Worm (Caenorhabditis elegans) whole organism, mixed stage, embryonic: ENCODE measurements around the gene tag-30.
A peak's percentile ranks its signal among the peaks of the same experiment; 100 is the strongest.

ENCODE experiments used
- M03D4.4 ChIP-seq: sonication (generic microtip); optimal IDR thresholded peaks from 2 replicates; lab custom pipeline; 2017; ENCODE audit warnings: mild to moderate bottlenecking, missing genetic modification characterization, missing compliant biosample characterization
- ceh-39 ChIP-seq: fragments of 150-350 bp; optimal IDR thresholded peaks from 2 replicates; lab custom pipeline; 2014; ENCODE audit warnings: missing biosample characterization, missing genetic modification characterization
- ceh-43 ChIP-seq: fragments of 200-800 bp; sonication (Bioruptor generic); optimal IDR thresholded peaks from 2 replicates; lab custom pipeline; 2018; ENCODE audit warnings: mild to moderate bottlenecking, missing genetic modification characterization, moderate library complexity, missing compliant biosample characterization
- ces-1 ChIP-seq: fragments of 150-350 bp; optimal IDR thresholded peaks from 2 replicates; lab custom pipeline; 2014; ENCODE audit warnings: missing biosample characterization, missing genetic modification reagents, missing genetic modification characterization
- cnd-1 ChIP-seq: fragments of 200-800 bp; sonication (Bioruptor generic); optimal IDR thresholded peaks from 2 replicates; lab custom pipeline; 2018; ENCODE audit warnings: mild to moderate bottlenecking, missing genetic modification characterization, missing compliant biosample characterization
- drap-1 ChIP-seq: fragments of 200-800 bp; sonication (Bioruptor generic); optimal IDR thresholded peaks from 3 replicates; lab custom pipeline; 2018; ENCODE audit warnings: mild to moderate bottlenecking, missing genetic modification characterization, missing compliant biosample characterization
- elt-1 ChIP-seq: sonication (generic microtip); optimal IDR thresholded peaks from 2 replicates; lab custom pipeline; 2017; ENCODE audit warnings: missing genetic modification characterization, mild to moderate bottlenecking, missing compliant biosample characterization, antibody characterized with exemption, moderate library complexity, borderline replicate concordance; ENCODE audit not compliant: insufficient read depth
- flh-1 ChIP-seq: fragments of 200-800 bp; sonication (Bioruptor generic); optimal IDR thresholded peaks from 2 replicates; lab custom pipeline; 2018; ENCODE audit warnings: mild to moderate bottlenecking, missing genetic modification characterization, moderate library complexity, missing compliant biosample characterization
- ham-2 ChIP-seq: fragments of 200-800 bp; sonication (Bioruptor generic); optimal IDR thresholded peaks from 2 replicates; lab custom pipeline; 2018; ENCODE audit warnings: mild to moderate bottlenecking, missing genetic modification characterization, missing compliant biosample characterization
- hlh-1 ChIP-seq: fragments of 150-350 bp; optimal IDR thresholded peaks from 2 replicates; lab custom pipeline; 2014; ENCODE audit warnings: missing biosample characterization, missing genetic modification reagents, missing genetic modification characterization
- lin-13 ChIP-seq: fragments of 150-350 bp; optimal IDR thresholded peaks from 2 replicates; lab custom pipeline; 2014; ENCODE audit warnings: missing biosample characterization, missing genetic modification characterization
- lin-32 ChIP-seq: fragments of 200-800 bp; sonication (Bioruptor generic); optimal IDR thresholded peaks from 2 replicates; lab custom pipeline; 2018; ENCODE audit warnings: mild to moderate bottlenecking, missing genetic modification characterization, missing compliant biosample characterization
- lsy-2 ChIP-seq: fragments of 150-350 bp; optimal IDR thresholded peaks from 2 replicates; lab custom pipeline; 2014; ENCODE audit warnings: missing biosample characterization, missing genetic modification characterization
- mep-1 ChIP-seq: fragments of 150-350 bp; optimal IDR thresholded peaks from 2 replicates; lab custom pipeline; 2017; ENCODE audit warnings: missing biosample characterization, missing genetic modification reagents, missing genetic modification characterization, inconsistent platforms
- mls-2 ChIP-seq: sonication (generic microtip); optimal IDR thresholded peaks from 2 replicates; lab custom pipeline; 2016; ENCODE audit warnings: mild to moderate bottlenecking, missing genetic modification characterization, moderate library complexity, missing compliant biosample characterization
- nhr-12 ChIP-seq: fragments of 150-350 bp; optimal IDR thresholded peaks from 2 replicates; lab custom pipeline; 2014; ENCODE audit warnings: missing biosample characterization, missing genetic modification characterization
- nhr-237 ChIP-seq: fragments of 150-350 bp; optimal IDR thresholded peaks from 2 replicates; lab custom pipeline; 2014; ENCODE audit warnings: missing biosample characterization, missing genetic modification characterization
- nhr-28 ChIP-seq: fragments of 150-350 bp; optimal IDR thresholded peaks from 2 replicates; lab custom pipeline; 2014; ENCODE audit warnings: missing biosample characterization, missing genetic modification characterization
- nhr-76 ChIP-seq: sonication (generic microtip); optimal IDR thresholded peaks from 2 replicates; lab custom pipeline; 2017; ENCODE audit warnings: missing biosample characterization, missing genetic modification characterization
- pha-4 ChIP-seq: fragments of 150-350 bp; optimal IDR thresholded peaks from 2 replicates; lab custom pipeline; 2018; ENCODE audit warnings: missing biosample characterization, missing genetic modification reagents, missing genetic modification characterization
- sem-2 ChIP-seq: fragments of 200-800 bp; sonication (Bioruptor generic); optimal IDR thresholded peaks from 2 replicates; lab custom pipeline; 2018; ENCODE audit warnings: mild to moderate bottlenecking, missing genetic modification characterization, missing compliant biosample characterization
- snpc-4 ChIP-seq: fragments of 150-350 bp; optimal IDR thresholded peaks from 2 replicates; lab custom pipeline; 2014; ENCODE audit warnings: missing biosample characterization, missing genetic modification characterization
- sptf-1 ChIP-seq: sonication (generic microtip); optimal IDR thresholded peaks from 2 replicates; lab custom pipeline; 2017; ENCODE audit warnings: mild to moderate bottlenecking, missing genetic modification characterization, moderate library complexity, missing compliant biosample characterization
- tbx-8 ChIP-seq: fragments of 200-800 bp; sonication (Bioruptor generic); optimal IDR thresholded peaks from 2 replicates; lab custom pipeline; 2018; ENCODE audit warnings: mild to moderate bottlenecking, missing genetic modification characterization, moderate library complexity, missing compliant biosample characterization
- unc-120 ChIP-seq: sonication (generic microtip); optimal IDR thresholded peaks from 2 replicates; lab custom pipeline; 2017; ENCODE audit warnings: missing genetic modification characterization, missing compliant biosample characterization; ENCODE audit not compliant: poor library complexity, severe bottlenecking
- unc-39 ChIP-seq: fragments of 150-350 bp; optimal IDR thresholded peaks from 2 replicates; lab custom pipeline; 2014; ENCODE audit warnings: missing biosample characterization, missing genetic modification characterization
- ztf-11 ChIP-seq: fragments of 150-350 bp; optimal IDR thresholded peaks from 2 replicates; lab custom pipeline; 2014; ENCODE audit warnings: missing biosample characterization, missing genetic modification characterization

The tag-30 gene

DNA sequence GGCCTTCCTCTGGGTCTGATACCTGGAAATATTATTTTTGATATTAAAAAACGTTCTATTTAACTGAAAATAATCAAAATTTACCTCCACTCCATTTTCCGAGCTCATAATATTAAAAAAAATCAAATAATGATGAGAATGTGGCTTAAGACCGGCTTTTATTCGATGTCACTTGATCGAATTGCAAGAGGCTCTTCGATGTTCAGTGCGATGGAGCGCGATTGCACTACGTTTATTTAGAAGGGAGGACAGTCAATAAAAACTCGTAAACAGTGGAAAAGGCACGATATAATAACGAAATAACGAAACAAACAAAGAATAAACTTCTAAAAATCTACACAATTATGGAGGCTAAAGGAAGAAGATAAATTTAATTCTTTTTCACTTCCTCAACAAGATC is at the start of gene tag-30:
Gene tag-30, minus strand, starts transcription at position 383 of the 400 bp plus-strand sequence.
- TF ChIP-seq flh-1 (no peak), nhr-12 (no peak), drap-1 (GFP tag; lab: Kevin White, UChicago) (peak; percentile 8), lsy-2 (tag; lab: Kevin White, UChicago) (peak; percentile 2), ceh-39 (peak; percentile 34), pha-4 (peak; percentile 81), sptf-1 (tag; lab: Kevin White, UChicago) (peak; percentile 24), hlh-1 (peak; percentile 29), ces-1 (GFP tag; lab: Kevin White, UChicago) (peak; percentile 75), unc-120 (tag; lab: Kevin White, UChicago) (no peak), mep-1 (tag; lab: Kevin White, UChicago) (peak; percentile 60)

DNA sequence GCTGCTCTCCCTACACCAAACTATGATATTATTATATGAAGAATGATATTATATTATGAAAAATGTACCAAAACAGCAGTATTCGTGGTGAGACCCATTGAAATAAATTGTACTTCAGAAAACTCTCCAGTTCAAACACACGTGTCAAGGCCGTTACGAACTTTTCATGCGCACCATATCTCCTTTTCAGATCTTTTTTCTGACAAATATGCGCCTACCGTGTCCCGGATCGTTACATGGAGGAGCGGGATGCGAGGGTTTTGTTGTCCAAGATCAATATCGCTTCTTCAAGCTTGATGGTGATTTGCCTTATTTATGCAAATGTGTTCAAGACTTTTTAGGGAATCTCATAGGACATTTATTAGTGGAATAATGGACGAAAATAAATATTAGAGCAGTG is 48.7 kb upstream of the tag-30 start:
- no peak for TF ChIP-seq M03D4.4 (tag; lab: Kevin White, UChicago)
- no peak for TF ChIP-seq cnd-1 (tag; lab: Kevin White, UChicago)
- TF ChIP-seq mls-2 (tag; lab: Kevin White, UChicago), result no peak
- TF ChIP-seq hlh-1, result no peak
- no peak for TF ChIP-seq tbx-8 (GFP tag; lab: Kevin White, UChicago)
- TF ChIP-seq elt-1 (tag; lab: Kevin White, UChicago), result peak; percentile 5
- no peak for TF ChIP-seq nhr-76 (tag; lab: Kevin White, UChicago)

DNA sequence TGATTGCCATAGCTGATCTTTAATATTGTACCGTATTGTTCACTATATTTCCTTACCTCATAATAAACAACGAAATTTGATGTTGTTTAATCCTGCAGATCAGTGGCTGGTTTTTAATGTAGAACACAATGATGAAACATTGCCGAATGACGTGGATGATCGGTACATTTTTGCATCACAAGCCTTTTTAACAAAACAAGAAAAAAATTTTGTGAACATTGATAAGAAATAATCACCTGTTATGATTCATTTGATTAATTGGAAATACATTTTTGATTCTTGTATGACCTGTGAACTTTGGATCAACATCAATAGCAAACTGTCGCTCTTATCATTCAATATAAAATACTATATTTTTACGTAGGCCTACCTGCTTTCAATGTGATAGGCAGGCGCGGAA is 47.9 kb upstream of the tag-30 start:
- TF ChIP-seq ces-1 (GFP tag; lab: Kevin White, UChicago) (no peak), nhr-12 (no peak), ztf-11 (tag; lab: Kevin White, UChicago) (no peak), unc-39 (no peak), snpc-4 (tag; lab: Kevin White, UChicago) (no peak), ceh-39 (no peak), hlh-1 (no peak), ceh-43 (GFP tag; lab: Kevin White, UChicago) (no peak), lin-13 (tag; lab: Kevin White, UChicago) (no peak), tbx-8 (GFP tag; lab: Kevin White, UChicago) (no peak), ham-2 (GFP tag; lab: Kevin White, UChicago) (no peak), sptf-1 (tag; lab: Kevin White, UChicago) (no peak), drap-1 (GFP tag; lab: Kevin White, UChicago) (no peak), nhr-237 (tag; lab: Kevin White, UChicago) (no peak)

DNA sequence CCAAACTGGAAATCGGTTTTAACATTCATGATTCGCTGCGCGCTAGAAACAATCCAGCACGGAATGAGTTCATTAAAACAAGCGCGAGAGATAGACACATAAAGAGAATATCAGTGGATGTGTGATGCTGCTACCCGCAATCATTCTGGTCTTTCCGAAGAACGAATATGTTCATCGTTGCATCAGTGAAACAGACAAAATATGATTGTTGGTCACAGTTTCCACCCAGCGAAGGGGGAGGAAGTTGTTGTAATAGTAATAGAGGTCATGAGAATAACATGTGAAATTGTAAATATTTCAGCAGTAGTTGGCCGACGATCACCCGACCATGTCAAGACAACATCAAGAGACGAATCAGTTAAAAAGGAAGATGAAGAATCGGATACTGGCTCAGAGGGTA is 46.3 kb upstream of the tag-30 start:
- TF ChIP-seq tbx-8 (GFP tag; lab: Kevin White, UChicago) (no peak), nhr-76 (tag; lab: Kevin White, UChicago) (no peak), snpc-4 (tag; lab: Kevin White, UChicago) (no peak), M03D4.4 (tag; lab: Kevin White, UChicago) (no peak), ceh-39 (no peak), pha-4 (no peak), nhr-12 (no peak), cnd-1 (tag; lab: Kevin White, UChicago) (no peak), lin-13 (tag; lab: Kevin White, UChicago) (no peak)

DNA sequence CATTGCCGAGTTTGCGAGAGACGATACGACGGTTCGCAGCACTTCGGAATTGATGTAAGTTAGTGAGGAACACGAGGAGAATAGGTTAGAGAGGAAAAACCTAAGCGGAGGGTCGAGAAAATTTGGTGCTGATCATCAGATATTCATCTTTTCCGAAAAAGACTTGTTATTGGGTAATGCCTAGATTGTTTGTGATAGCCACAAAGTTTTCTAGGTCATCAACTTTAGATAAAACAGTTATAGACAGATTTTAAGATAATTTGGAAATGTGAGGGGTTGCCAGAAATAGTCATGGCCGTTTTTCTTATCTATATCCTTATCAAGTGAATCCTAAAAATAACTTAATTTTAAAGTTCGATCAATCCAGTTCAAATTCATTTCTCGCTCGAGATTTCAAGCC is 45.4 kb upstream of the tag-30 start:
- TF ChIP-seq ztf-11 (tag; lab: Kevin White, UChicago) (no peak), snpc-4 (tag; lab: Kevin White, UChicago) (no peak), elt-1 (tag; lab: Kevin White, UChicago) (peak; percentile 66), nhr-28 (no peak)

DNA sequence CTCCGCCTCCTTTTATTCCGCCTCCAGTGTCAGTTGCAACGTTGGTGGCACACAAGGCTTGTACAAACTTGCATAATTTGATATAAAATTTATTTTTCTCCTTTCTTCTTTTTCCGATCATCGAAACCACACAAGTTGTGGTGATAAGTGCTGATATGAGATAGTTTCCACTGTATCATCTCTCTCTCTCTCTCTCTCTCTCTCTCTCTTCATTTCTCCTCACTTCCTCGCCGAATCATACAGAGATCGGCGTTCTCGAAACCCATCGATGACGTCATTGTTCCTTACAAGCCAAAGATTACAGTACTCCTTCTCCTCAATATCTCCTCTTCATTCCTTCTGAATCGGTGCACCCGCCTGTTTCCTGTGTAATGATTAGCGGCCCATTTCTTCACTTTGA is 44.4 kb upstream of the tag-30 start, which contains the start of gene nhr-43:
Gene nhr-43, plus strand, starts transcription at position 233 of the 400 bp plus-strand sequence.
- TF ChIP-seq ham-2 (GFP tag; lab: Kevin White, UChicago), result peak; percentile 12
- TF ChIP-seq sem-2, result no peak

DNA sequence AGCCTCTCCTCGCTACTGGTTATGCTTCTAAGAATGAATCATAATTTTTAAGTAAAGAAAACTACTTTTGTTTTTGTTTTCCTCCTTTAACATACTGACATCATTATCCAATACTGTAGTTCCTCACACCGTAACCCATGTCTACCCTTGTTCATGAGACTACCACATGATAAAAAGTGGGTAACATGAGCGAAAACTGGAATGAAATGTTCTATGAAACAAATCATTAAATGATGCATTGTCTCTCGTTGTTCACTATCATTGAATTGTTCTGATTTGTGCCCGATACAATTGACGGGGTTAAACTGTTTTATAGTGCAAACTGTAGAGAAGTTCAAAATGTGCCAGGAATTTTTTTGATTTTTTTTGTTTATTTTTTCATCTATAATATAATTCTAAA is 42.8 kb upstream of the tag-30 start:
- no peak for TF ChIP-seq unc-39
- TF ChIP-seq lin-32 (GFP tag; lab: Kevin White, UChicago), result no peak
